Worm (Caenorhabditis elegans) whole organism, early embryonic: ENCODE measurements around the gene C34F6.9.

Source experiments
- B0310.2 ChIP-seq: sonication (generic microtip); optimal IDR thresholded peaks from 2 replicates; lab custom pipeline; 2016; ENCODE audit warnings: mild to moderate bottlenecking, missing genetic modification characterization, missing compliant biosample characterization
- F13C5.2 ChIP-seq: sonication (generic microtip); optimal IDR thresholded peaks from 2 replicates; lab custom pipeline; 2017; ENCODE audit warnings: mild to moderate bottlenecking, missing genetic modification characterization, inconsistent platforms, missing compliant biosample characterization
- aly-1 ChIP-seq: sonication (generic microtip); optimal IDR thresholded peaks from 2 replicates; lab custom pipeline; 2016; ENCODE audit warnings: missing genetic modification characterization, missing compliant biosample characterization
- ama-1 ChIP-seq: fragments of 150-350 bp; optimal IDR thresholded peaks from 2 replicates; lab custom pipeline; 2014
- ceh-13 ChIP-seq: fragments of 200-800 bp; sonication (Bioruptor generic); optimal IDR thresholded peaks from 2 replicates; lab custom pipeline; 2018; ENCODE audit warnings: mild to moderate bottlenecking, missing genetic modification characterization, missing compliant biosample characterization
- ceh-36 ChIP-seq: sonication (generic microtip); optimal IDR thresholded peaks from 2 replicates; lab custom pipeline; 2016; ENCODE audit warnings: missing genetic modification characterization, inconsistent platforms, missing compliant biosample characterization
- ets-7 ChIP-seq: sonication (generic microtip); optimal IDR thresholded peaks from 2 replicates; lab custom pipeline; 2016; ENCODE audit warnings: missing genotype, missing genetic modification characterization, missing compliant biosample characterization
- flt-1 ChIP-seq: fragments of 200-800 bp; sonication (Bioruptor generic); IDR thresholded peaks from 2 replicates; pipeline ENCODE4 v1.3.6; 2022; ENCODE audit warnings: missing genetic modification characterization, missing compliant biosample characterization
- hmbx-1 ChIP-seq: sonication (generic microtip); optimal IDR thresholded peaks from 2 replicates; lab custom pipeline; 2016; ENCODE audit warnings: mild to moderate bottlenecking, missing genetic modification characterization, missing compliant biosample characterization
- hmg-4 ChIP-seq: fragments of 200-800 bp; sonication (Bioruptor generic); optimal IDR thresholded peaks from 2 replicates; lab custom pipeline; 2018; ENCODE audit warnings: mild to moderate bottlenecking, missing genetic modification characterization, missing compliant biosample characterization
- hnd-1 ChIP-seq: sonication (generic microtip); optimal IDR thresholded peaks from 2 replicates; lab custom pipeline; 2016; ENCODE audit warnings: missing genetic modification characterization, missing compliant biosample characterization
- pes-1 ChIP-seq: fragments of 200-800 bp; sonication (Bioruptor generic); IDR thresholded peaks from 2 replicates; pipeline ENCODE4 v1.3.6; 2022; ENCODE audit warnings: missing genetic modification reagents, missing genetic modification characterization, missing compliant biosample characterization
- sea-1 ChIP-seq: fragments of 200-800 bp; sonication (Bioruptor generic); conservative IDR thresholded peaks from 2 replicates; pipeline ENCODE4 v1.3.6; 2022; ENCODE audit warnings: missing genetic modification characterization, missing compliant biosample characterization
- tra-4 ChIP-seq: sonication (generic microtip); optimal IDR thresholded peaks from 2 replicates; lab custom pipeline; 2017; ENCODE audit warnings: missing genetic modification characterization, missing compliant biosample characterization

DNA sequence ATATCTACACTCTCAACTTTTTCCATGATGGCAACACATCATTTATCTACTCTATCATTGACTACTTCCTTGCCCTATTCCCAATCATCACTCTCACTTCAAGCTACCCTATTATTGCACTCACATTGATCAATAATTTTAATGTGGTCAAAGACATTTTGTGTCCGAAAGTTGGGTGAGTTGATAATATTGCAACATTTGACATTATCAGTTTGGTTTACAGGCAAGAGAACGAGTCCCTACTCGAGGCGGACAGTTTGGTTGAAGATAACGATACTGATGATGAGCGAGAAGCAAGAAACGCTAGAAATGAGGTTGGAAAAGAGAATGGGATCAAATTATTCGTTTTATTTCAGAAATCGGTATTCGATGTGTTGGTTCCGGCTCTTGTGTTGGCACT, 42.3 kb upstream of the C34F6.9 start:
- TF ChIP-seq hmbx-1 (tag; lab: Kevin White, UChicago) (no peak), ets-7 (tag; lab: Kevin White, UChicago) (no peak), hnd-1 (no peak), hmg-4 (GFP tag; lab: Kevin White, UChicago) (no peak), ceh-13 (no peak), sea-1 (GFP tag; lab: Robert Waterston, UW) (no peak), flt-1 (no peak), ama-1 (lab: Kevin White, UChicago) (no peak), pes-1 (GFP tag; lab: Robert Waterston, UW) (no peak), ceh-36 (tag; lab: Kevin White, UChicago) (no peak), F13C5.2 (tag; lab: Kevin White, UChicago) (no peak), tra-4 (tag; lab: Kevin White, UChicago) (no peak), aly-1 (tag; lab: Kevin White, UChicago) (no peak), B0310.2 (tag; lab: Kevin White, UChicago) (no peak)
